Worm (Caenorhabditis elegans) whole organism, L1 larva: ENCODE measurements around the gene copg-1.

Experiments
- C16A3.4 ChIP-seq: fragments of 150-350 bp; optimal IDR thresholded peaks from 2 replicates; lab custom pipeline; 2014; ENCODE audit warnings: missing biosample characterization, missing genetic modification characterization
- C34B4.2 ChIP-seq: sonication (generic microtip); optimal IDR thresholded peaks from 2 replicates; lab custom pipeline; 2017; ENCODE audit warnings: mild to moderate bottlenecking, missing genetic modification characterization, missing compliant biosample characterization
- aha-1 ChIP-seq: fragments of 150-350 bp; optimal IDR thresholded peaks from 2 replicates; lab custom pipeline; 2014; ENCODE audit warnings: missing biosample characterization, missing genetic modification characterization
- ama-1 ChIP-seq: fragments of 150-350 bp; optimal IDR thresholded peaks from 2 replicates; lab custom pipeline; 2014
- blmp-1 ChIP-seq: fragments of 150-350 bp; optimal IDR thresholded peaks from 2 replicates; lab custom pipeline; 2014; ENCODE audit warnings: missing biosample characterization, missing genetic modification characterization
- ceh-63 ChIP-seq: fragments of 200-800 bp; sonication (Bioruptor generic); optimal IDR thresholded peaks from 2 replicates; lab custom pipeline; 2018; ENCODE audit warnings: mild to moderate bottlenecking, missing genetic modification characterization, missing compliant biosample characterization
- ceh-82 ChIP-seq, 3 experiments: fragments of 150-350 bp in 1 of 3; sonication (generic microtip) in 2 of 3; optimal IDR thresholded peaks; 2 replicates each; lab custom pipeline; 2014 to 2017; ENCODE audit warnings: missing biosample characterization in 3 of 3, missing genetic modification characterization in 3 of 3
- ces-1 ChIP-seq: fragments of 150-350 bp; optimal IDR thresholded peaks from 2 replicates; lab custom pipeline; 2014; ENCODE audit warnings: missing biosample characterization, missing genetic modification reagents, missing genetic modification characterization
- efl-1 ChIP-seq, 4 experiments: fragments of 150-350 bp; optimal IDR thresholded peaks in 3 of 4; peaks in 1 of 4; 1 replicate in 1 of 4; 2 replicates in 3 of 4; lab custom pipeline; 2014; ENCODE audit warnings: missing biosample characterization in 2 of 4, missing genetic modification characterization in 2 of 4, missing genetic modification reagents in 2 of 4
- fkh-10 ChIP-seq: sonication (generic microtip); optimal IDR thresholded peaks from 2 replicates; lab custom pipeline; 2017; ENCODE audit warnings: missing biosample characterization, missing genetic modification reagents, missing genetic modification characterization
- fkh-4 ChIP-seq: sonication (generic microtip); optimal IDR thresholded peaks from 2 replicates; lab custom pipeline; 2016; ENCODE audit warnings: missing compliant biosample characterization, missing genetic modification characterization, borderline replicate concordance
- fkh-8 ChIP-seq: sonication (generic microtip); optimal IDR thresholded peaks from 2 replicates; lab custom pipeline; 2016; ENCODE audit warnings: mild to moderate bottlenecking, missing genetic modification characterization, missing compliant biosample characterization
- hpl-2 ChIP-seq: fragments of 150-350 bp; optimal IDR thresholded peaks from 2 replicates; lab custom pipeline; 2014; ENCODE audit warnings: missing biosample characterization, missing genetic modification reagents, missing genetic modification characterization
- jun-1 ChIP-seq: fragments of 150-350 bp; optimal IDR thresholded peaks from 2 replicates; lab custom pipeline; 2014; ENCODE audit warnings: missing biosample characterization, missing genetic modification reagents, missing genetic modification characterization
- lin-13 ChIP-seq: fragments of 150-350 bp; optimal IDR thresholded peaks from 2 replicates; lab custom pipeline; 2014; ENCODE audit warnings: missing biosample characterization, missing genetic modification reagents, missing genetic modification characterization
- lin-14 ChIP-seq: fragments of 200-800 bp; sonication (Bioruptor generic); optimal IDR thresholded peaks from 2 replicates; lab custom pipeline; 2018; ENCODE audit warnings: mild to moderate bottlenecking, missing genetic modification characterization, moderate library complexity, missing compliant biosample characterization
- lir-3 ChIP-seq: sonication (generic microtip); optimal IDR thresholded peaks from 2 replicates; lab custom pipeline; 2016; ENCODE audit warnings: mild to moderate bottlenecking, missing genetic modification characterization, moderate library complexity, missing compliant biosample characterization; ENCODE audit not compliant: poor library complexity
- nhr-11 ChIP-seq: fragments of 150-350 bp; optimal IDR thresholded peaks from 2 replicates; lab custom pipeline; 2014; ENCODE audit warnings: missing biosample characterization, missing genetic modification characterization
- nhr-28 ChIP-seq: fragments of 150-350 bp; optimal IDR thresholded peaks from 2 replicates; lab custom pipeline; 2014; ENCODE audit warnings: missing biosample characterization, missing genetic modification characterization
- nhr-71 ChIP-seq: sonication (generic microtip); optimal IDR thresholded peaks from 2 replicates; lab custom pipeline; 2016; ENCODE audit warnings: mild to moderate bottlenecking, missing genetic modification characterization, moderate library complexity, missing compliant biosample characterization
- nhr-84 ChIP-seq: sonication (generic microtip); optimal IDR thresholded peaks from 2 replicates; lab custom pipeline; 2017; ENCODE audit warnings: missing biosample characterization, missing genetic modification characterization
- nhr-90 ChIP-seq: sonication (generic microtip); optimal IDR thresholded peaks from 2 replicates; lab custom pipeline; 2016; ENCODE audit warnings: mild to moderate bottlenecking, missing genetic modification characterization, missing compliant biosample characterization; ENCODE audit not compliant: poor library complexity
- pax-3 ChIP-seq: fragments of 200-800 bp; sonication (Bioruptor generic); optimal IDR thresholded peaks from 2 replicates; lab custom pipeline; 2018; ENCODE audit warnings: mild to moderate bottlenecking, missing genetic modification characterization, moderate library complexity, missing compliant biosample characterization
- rnt-1 ChIP-seq: sonication (generic microtip); optimal IDR thresholded peaks from 2 replicates; lab custom pipeline; 2016; ENCODE audit warnings: mild to moderate bottlenecking, missing genetic modification characterization, moderate library complexity, missing compliant biosample characterization
- snu-23 ChIP-seq: sonication (generic microtip); optimal IDR thresholded peaks from 2 replicates; lab custom pipeline; 2016; ENCODE audit warnings: missing genetic modification characterization, missing compliant biosample characterization
- sup-37 ChIP-seq: fragments of 200-800 bp; sonication (Bioruptor generic); optimal IDR thresholded peaks from 2 replicates; lab custom pipeline; 2018; ENCODE audit warnings: mild to moderate bottlenecking, missing genetic modification characterization, missing compliant biosample characterization
- unc-30 ChIP-seq: sonication (generic microtip); optimal IDR thresholded peaks from 2 replicates; lab custom pipeline; 2017; ENCODE audit warnings: missing biosample characterization, missing genetic modification characterization
- unc-62 ChIP-seq: fragments of 150-350 bp; optimal IDR thresholded peaks from 2 replicates; lab custom pipeline; 2014; ENCODE audit warnings: missing biosample characterization, missing genetic modification reagents, missing genetic modification characterization
- zag-1 ChIP-seq: fragments of 150-350 bp; optimal IDR thresholded peaks from 2 replicates; lab custom pipeline; 2014; ENCODE audit warnings: missing biosample characterization, missing genetic modification characterization
- ztf-4 ChIP-seq: fragments of 150-350 bp; optimal IDR thresholded peaks from 2 replicates; lab custom pipeline; 2014; ENCODE audit warnings: missing biosample characterization, missing genetic modification characterization

The copg-1 gene

DNA sequence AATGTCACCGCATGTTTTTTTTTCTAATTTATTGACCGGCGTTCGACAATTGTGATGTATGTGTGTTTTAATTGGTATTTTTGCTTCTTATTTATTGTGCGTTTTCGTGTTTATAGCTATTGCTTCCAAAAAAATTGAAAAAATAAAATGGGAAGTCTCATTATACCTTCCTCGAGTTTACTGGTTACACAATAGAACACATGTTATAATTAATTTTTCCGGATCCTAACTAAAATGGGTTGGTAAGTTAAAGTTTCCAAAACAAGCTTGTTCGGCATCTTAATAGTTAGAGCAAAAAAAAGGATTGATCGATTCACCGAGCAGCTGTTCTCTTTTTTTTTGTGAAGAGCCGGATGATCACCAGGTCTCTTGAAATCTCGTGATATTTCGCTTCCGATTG is 3.7 kb downstream of the copg-1 start, which contains the start of gene ttr-54:
Gene ttr-54, plus strand, starts transcription at position 301 of the 400 bp plus-strand sequence.
- TF ChIP-seq efl-1 (optimal IDR thresholded peaks at IDR 0.05; lab: Kevin White, UChicago) (no peak), efl-1 (GFP tag; optimal IDR thresholded peaks at IDR 0.05 in 1 of 2; lab: Kevin White, UChicago) (no peak), rnt-1 (tag; lab: Kevin White, UChicago) (peak; percentile 24), nhr-28 (no peak), blmp-1 (no peak)
- TF ChIP-seq, all 84 proteins: peak for 1

DNA sequence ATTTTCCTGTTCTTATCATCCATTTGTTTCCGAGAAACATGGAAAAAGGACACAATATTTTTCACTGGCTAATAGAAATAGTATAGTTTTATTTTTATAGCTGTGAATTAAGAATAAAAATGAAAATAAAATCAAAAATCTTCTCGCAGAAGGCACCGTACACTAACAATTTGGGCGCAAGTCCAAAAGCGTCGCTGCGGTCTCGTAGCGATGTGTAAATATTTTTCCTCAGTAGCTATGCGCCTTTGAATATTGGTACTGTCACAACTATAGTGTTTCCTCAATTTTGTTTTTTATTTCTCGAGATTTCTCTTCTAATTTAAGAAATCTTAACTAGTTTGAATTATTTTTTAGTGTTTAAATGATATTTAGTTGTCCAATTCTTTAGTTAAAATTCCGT is 5.3 kb downstream of the copg-1 start:
- TF ChIP-seq aha-1 (tag; lab: Kevin White, UChicago) = no peak
- no peak for TF ChIP-seq nhr-84
- no peak for TF ChIP-seq hpl-2 (GFP tag; lab: Kevin White, UChicago)
- TF ChIP-seq nhr-90 (tag; lab: Kevin White, UChicago) = no peak
- TF ChIP-seq snu-23 (GFP tag; lab: Kevin White, UChicago) = no peak
- TF ChIP-seq unc-30 (tag; lab: Kevin White, UChicago) = no peak
- no peak for TF ChIP-seq efl-1 (optimal IDR thresholded peaks at IDR 0.05; lab: Kevin White, UChicago)
- no peak for TF ChIP-seq efl-1 (GFP tag; optimal IDR thresholded peaks at IDR 0.05 in 1 of 2; lab: Kevin White, UChicago)
- TF ChIP-seq lin-13 = no peak
- no peak for TF ChIP-seq ama-1 (lab: Kevin White, UChicago)
- TF ChIP-seq nhr-11 (tag; lab: Kevin White, UChicago) = no peak
- no peak for TF ChIP-seq lin-14 (GFP tag; lab: Kevin White, UChicago)
- no peak for TF ChIP-seq ztf-4 (tag; lab: Kevin White, UChicago)
- no peak for TF ChIP-seq ceh-82 (tag; optimal IDR thresholded peaks at IDR 0.05; lab: Kevin White, UChicago)
- TF ChIP-seq lir-3 (tag; lab: Kevin White, UChicago) = no peak
- TF ChIP-seq jun-1 = no peak
- no peak for TF ChIP-seq C16A3.4
- no peak for TF ChIP-seq C34B4.2
- TF ChIP-seq, all 84 proteins: peak for 0

DNA sequence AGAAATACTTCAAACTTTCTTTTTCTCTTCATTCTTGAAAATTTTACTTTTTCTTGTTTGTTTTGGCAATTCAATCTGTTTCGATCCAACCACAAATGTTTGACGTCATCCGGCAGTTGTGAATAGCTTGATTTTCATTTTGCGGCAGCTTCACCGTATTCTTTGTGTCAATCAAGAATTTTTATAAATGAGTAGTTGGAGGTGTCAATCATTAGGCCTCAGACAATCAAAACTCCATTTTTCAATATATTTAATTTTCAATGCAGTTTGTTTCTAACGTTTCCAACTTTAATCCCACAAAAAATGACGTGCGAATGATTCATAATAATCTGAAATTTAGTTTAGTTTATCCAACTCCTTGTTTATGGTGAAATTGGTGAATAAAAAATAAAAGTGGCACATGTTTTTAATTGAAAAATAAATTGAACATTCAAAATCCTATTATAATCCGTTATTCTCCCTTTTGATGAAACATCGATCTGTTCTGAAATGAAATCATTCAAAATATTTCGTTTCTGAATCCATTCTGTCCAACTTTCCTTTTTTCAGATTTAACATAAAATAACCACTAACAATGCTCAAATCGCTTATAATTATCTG is 5.8 kb downstream of the copg-1 start, which contains the start of gene ttr-53:
Gene ttr-53, plus strand, starts transcription at position 550 of the 600 bp plus-strand sequence.
- TF ChIP-seq fkh-4 (tag; lab: Kevin White, UChicago) = no peak
- no peak for TF ChIP-seq unc-62 (GFP tag; lab: Kevin White, UChicago)

DNA sequence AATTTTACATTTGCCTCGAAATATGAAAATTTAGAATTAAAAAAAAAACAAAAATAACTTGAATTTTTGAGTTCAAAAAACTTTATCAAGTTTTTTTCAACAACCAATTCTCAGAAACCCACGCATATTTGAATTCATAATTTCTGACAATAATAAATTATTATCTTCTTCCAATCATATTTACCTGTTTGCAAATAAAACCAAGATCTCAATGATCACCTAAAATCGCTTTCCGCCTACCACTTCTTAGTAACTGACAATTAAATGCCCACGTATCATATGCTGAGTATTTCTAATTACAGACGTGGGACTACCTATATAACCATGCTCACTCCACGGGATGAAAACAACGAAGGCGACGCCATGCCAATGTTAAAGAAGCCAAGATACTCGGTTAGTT is 10.0 kb downstream of the copg-1 start, which contains the start of gene pps-1:
Gene pps-1, plus strand, starts transcription at position 301 of the 400 bp plus-strand sequence.
- TF ChIP-seq fkh-8 (tag; lab: Kevin White, UChicago) (peak; percentile 6), sup-37 (no peak), rnt-1 (tag; lab: Kevin White, UChicago) (no peak), pax-3 (tag; lab: Kevin White, UChicago) (peak; percentile 25)

DNA sequence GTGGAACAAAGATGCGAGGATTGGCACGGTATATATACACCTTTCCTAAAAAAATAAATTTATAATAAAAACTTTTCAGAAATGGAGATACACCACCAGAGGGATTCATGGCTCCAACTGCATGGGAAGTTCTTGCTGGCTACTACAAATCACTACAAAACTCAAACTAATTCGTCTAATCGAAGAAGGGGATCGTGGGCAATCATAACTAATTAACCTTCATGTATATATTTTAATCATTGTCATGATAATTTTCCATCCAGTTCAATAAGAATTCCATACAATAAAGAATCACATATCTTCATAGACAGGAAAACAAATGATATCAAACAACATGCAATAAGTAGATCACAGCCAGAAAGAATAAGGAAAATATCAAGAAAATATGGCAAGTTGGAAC is 12.3 kb downstream of the copg-1 start:
- no peak for TF ChIP-seq ztf-4 (tag; lab: Kevin White, UChicago)
- TF ChIP-seq ceh-63 (GFP tag; lab: Kevin White, UChicago) = no peak
- TF ChIP-seq lin-13 = no peak
- no peak for TF ChIP-seq zag-1 (tag; lab: Kevin White, UChicago)

DNA sequence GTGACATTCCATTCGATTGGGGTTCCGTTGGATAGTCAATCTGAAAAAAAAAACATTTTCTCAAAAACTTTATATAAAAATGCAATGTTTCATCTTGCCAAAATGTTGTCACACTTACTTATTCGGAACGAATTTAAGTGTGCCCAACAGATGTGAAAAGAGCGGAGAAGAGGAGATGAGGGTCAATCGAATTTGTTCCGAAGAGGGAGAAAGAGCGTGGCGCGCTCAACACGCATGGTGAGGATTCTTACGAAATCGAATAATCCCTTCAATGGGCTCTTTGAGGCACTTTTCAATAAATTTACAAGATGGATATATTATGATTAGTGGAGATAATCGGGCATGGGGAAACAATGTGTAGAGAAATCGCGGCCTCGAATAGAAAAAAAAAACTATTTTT is 19.1 kb downstream of the copg-1 start:
- TF ChIP-seq fkh-10 (GFP tag; lab: Kevin White, UChicago) (peak; percentile 92), lin-14 (GFP tag; lab: Kevin White, UChicago) (peak; percentile 84), nhr-71 (tag; lab: Kevin White, UChicago) (peak; percentile 21), ces-1 (GFP tag; lab: Kevin White, UChicago) (peak; percentile 38), unc-30 (tag; lab: Kevin White, UChicago) (no peak)
